Fruit fly (Drosophila melanogaster): ENCODE results near the gene CG31676.

Gene CG31676

DNA sequence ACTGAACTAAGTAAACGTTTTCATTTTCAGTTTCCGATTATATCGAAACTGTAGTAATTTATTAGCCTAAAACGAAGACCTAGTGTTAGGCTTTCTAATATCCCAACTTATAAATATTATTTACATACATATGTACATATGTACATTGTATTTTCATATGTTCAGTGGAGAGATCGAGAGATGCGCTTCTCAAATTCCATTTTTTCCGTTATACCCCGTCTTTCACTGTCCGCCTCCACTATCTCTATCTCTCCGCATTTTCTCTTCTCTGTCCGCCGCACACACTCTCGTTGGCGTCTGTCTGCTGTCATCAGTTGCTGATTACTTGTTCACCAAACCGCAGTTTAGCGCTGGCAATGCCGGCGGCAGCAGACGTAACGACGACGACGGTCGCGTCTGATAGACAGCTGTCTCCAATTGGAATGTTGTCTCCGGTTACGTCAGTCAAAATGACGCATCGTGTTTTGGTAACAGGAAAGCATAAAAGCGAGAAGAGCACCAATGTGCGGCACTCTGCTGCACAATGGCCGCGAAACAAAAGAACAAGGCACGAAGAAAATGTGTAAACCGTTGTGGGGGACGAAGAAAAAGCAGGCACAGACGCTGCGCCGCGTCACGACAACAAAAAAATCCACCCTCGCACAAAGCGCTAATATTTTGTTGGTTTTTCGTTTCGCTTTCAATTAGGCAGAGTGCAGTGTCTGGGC lies 17.9 kb upstream of the CG31676 start, which contains the start of gene CG9331 (continued):
- TF ChIP-seq CG10979 (tag; optimal IDR thresholded peaks at IDR 0.05) (no peak), zfh2 (GFP tag; optimal IDR thresholded peaks at IDR 0.05) (no peak), TFAM (GFP tag; optimal IDR thresholded peaks at IDR 0.05) (no peak), Gug (GFP tag; IDR thresholded peaks at IDR 0.05) (no peak), CG43689 (GFP tag; IDR thresholded peaks at IDR 0.05) (no peak), wek (GFP tag; optimal IDR thresholded peaks at IDR 0.05) (peak; percentile 20), repo (GFP tag; optimal IDR thresholded peaks at IDR 0.05) (no peak), Side (GFP tag; optimal IDR thresholded peaks at IDR 0.05) (no peak), fd96Cb (tag; optimal IDR thresholded peaks at IDR 0.05) (no peak), CG18262 (tag; optimal IDR thresholded peaks at IDR 0.05) (no peak), tll (GFP tag; optimal IDR thresholded peaks at IDR 0.05) (no peak), CG11085 (GFP tag; IDR thresholded peaks at IDR 0.05) (no peak), CG17912 (GFP tag; optimal IDR thresholded peaks at IDR 0.05) (peak; percentile 51), CG17361 (GFP tag; IDR thresholded peaks at IDR 0.05) (no peak), CG13624 (GFP tag; optimal IDR thresholded peaks at IDR 0.05) (no peak), Med (GFP tag) (peak; percentile 90), corto (GFP tag; optimal IDR thresholded peaks at IDR 0.05) (no peak), Camta (GFP tag; optimal IDR thresholded peaks at IDR 0.05) (no peak), CG3995 (GFP tag; optimal IDR thresholded peaks at IDR 0.05) (no peak), H2.0 (GFP tag; IDR thresholded peaks at IDR 0.05) (no peak), CG7271 (tag; optimal IDR thresholded peaks at IDR 0.05) (no peak), CG6175 (GFP tag; IDR thresholded peaks at IDR 0.05) (peak; percentile 58; the same call in 1 of the 3 replicates), CG8290 (GFP tag; optimal IDR thresholded peaks at IDR 0.05) (no peak), CG8290 (tag; optimal IDR thresholded peaks at IDR 0.05) (peak in 1 of 2 experiments; percentile 29), Vsx1 (GFP tag; optimal IDR thresholded peaks at IDR 0.05) (peak; percentile 71), CG4328 (GFP tag; optimal IDR thresholded peaks at IDR 0.05) (no peak), da (GFP tag; optimal IDR thresholded peaks at IDR 0.05) (no peak), Mrtf (GFP tag; IDR thresholded peaks at IDR 0.05) (no peak), HLH54F (GFP tag; optimal IDR thresholded peaks at IDR 0.05) (no peak), ash1 (GFP tag; optimal IDR thresholded peaks at IDR 0.05) (no peak), D19A (tag; optimal IDR thresholded peaks at IDR 0.05) (no peak), fd3F (GFP tag; optimal IDR thresholded peaks at IDR 0.05) (no peak), CG16779 (GFP tag; IDR thresholded peaks at IDR 0.05) (no peak), CG16813 (GFP tag; IDR thresholded peaks at IDR 0.05; ENCODE audit: partially characterized antibody) (peak; percentile 40; the same call in 1 of the 3 replicates), jigr1 (GFP tag; IDR thresholded peaks at IDR 0.05) (no peak), CG4360 (GFP tag; IDR thresholded peaks at IDR 0.05) (peak; percentile 59), CG10565 (GFP tag; optimal IDR thresholded peaks at IDR 0.05) (no peak), scrt (GFP tag; optimal IDR thresholded peaks at IDR 0.05) (no peak), CG2116 (GFP tag; optimal IDR thresholded peaks at IDR 0.05) (no peak), hbn (GFP tag; IDR thresholded peaks at IDR 0.05; ENCODE audit: partially characterized antibody) (0 out of 2 replicates have a peak, but pooled peaks have one; percentile 23), pros (GFP tag; optimal IDR thresholded peaks at IDR 0.05) (peak; percentile 96), CG1602 (GFP tag; optimal IDR thresholded peaks at IDR 0.05) (no peak), CG8924 (tag; optimal IDR thresholded peaks at IDR 0.05) (no peak), CG30431 (GFP tag; optimal IDR thresholded peaks at IDR 0.05) (no peak), Six4 (GFP tag; optimal IDR thresholded peaks at IDR 0.05) (no peak), CG13287 (GFP tag; IDR thresholded peaks at IDR 0.05; ENCODE audit: partially characterized antibody) (peak; percentile 33; the same call in 1 of the 2 replicates), Sry-β (GFP tag; optimal IDR thresholded peaks at IDR 0.05) (no peak), CG12659 (GFP tag; optimal IDR thresholded peaks at IDR 0.05) (no peak), NFAT (GFP tag; IDR thresholded peaks at IDR 0.05) (no peak), Hey (tag; optimal IDR thresholded peaks at IDR 0.05) (no peak)

Data from whole organism, embryonic.